Worm (Caenorhabditis elegans): Measurements from ENCODE around the gene ptr-25.
A peak's percentile ranks its signal among the peaks of the same experiment; 100 is the strongest.

Gene ptr-25

ce11 chrIII:10515751-10516150 is 27.8 kb downstream of the ptr-25 start:
- TF ChIP-seq scrt-1 (GFP tag; IDR thresholded peaks at IDR 0.05) (no peak), ets-7 (tag; optimal IDR thresholded peaks at IDR 0.05) (no peak), aly-1 (tag; optimal IDR thresholded peaks at IDR 0.05) (no peak)

ce11 chrIII:10518884-10519283 is 31.0 kb downstream of the ptr-25 start:
- TF ChIP-seq B0310.2 (tag; optimal IDR thresholded peaks at IDR 0.05): no peak
- no peak for TF ChIP-seq ama-1 (optimal IDR thresholded peaks at IDR 0.05)
- TF ChIP-seq hnd-1 (tag; optimal IDR thresholded peaks at IDR 0.05): no peak
- TF ChIP-seq ceh-36 (tag; optimal IDR thresholded peaks at IDR 0.05): no peak

ce11 chrIII:10519615-10520014 is 31.7 kb downstream of the ptr-25 start:
- no peak for TF ChIP-seq ama-1 (optimal IDR thresholded peaks at IDR 0.05)

ce11 chrIII:10520523-10520922 is 32.6 kb downstream of the ptr-25 start, which contains the start of gene unc-49:
TSS of gene unc-49 (plus strand) at chrIII:10520762.
- TF ChIP-seq tra-4 (tag; optimal IDR thresholded peaks at IDR 0.05): no peak
- TF ChIP-seq ets-7 (tag; optimal IDR thresholded peaks at IDR 0.05): no peak
- TF ChIP-seq ceh-13 (GFP tag; optimal IDR thresholded peaks at IDR 0.05): no peak
- no peak for TF ChIP-seq ama-1 (optimal IDR thresholded peaks at IDR 0.05)
- TF ChIP-seq flt-1 (GFP tag; IDR thresholded peaks at IDR 0.05): no peak
- no peak for TF ChIP-seq pes-1 (GFP tag; IDR thresholded peaks at IDR 0.05)
- no peak for TF ChIP-seq hnd-1 (tag; optimal IDR thresholded peaks at IDR 0.05)
- TF ChIP-seq B0310.2 (tag; optimal IDR thresholded peaks at IDR 0.05): no peak
- no peak for TF ChIP-seq sea-1 (GFP tag; conservative IDR thresholded peaks at IDR 0.05)
- no peak for TF ChIP-seq hmg-4 (GFP tag; optimal IDR thresholded peaks at IDR 0.05)

ce11 chrIII:10521219-10521618 is 33.3 kb downstream of the ptr-25 start:
- TF ChIP-seq hmbx-1 (tag; optimal IDR thresholded peaks at IDR 0.05) (no peak), pes-1 (GFP tag; IDR thresholded peaks at IDR 0.05) (no peak), tbx-37 (GFP tag; conservative IDR thresholded peaks at IDR 0.05) (no peak), ceh-36 (tag; optimal IDR thresholded peaks at IDR 0.05) (peak; percentile 82)

- TF ChIP-seq ceh-36 (tag; optimal IDR thresholded peaks at IDR 0.05): no peak
- no peak for TF ChIP-seq hmg-4 (GFP tag; optimal IDR thresholded peaks at IDR 0.05)
- no peak for TF ChIP-seq sea-1 (GFP tag; conservative IDR thresholded peaks at IDR 0.05)
- no peak for TF ChIP-seq scrt-1 (GFP tag; IDR thresholded peaks at IDR 0.05)
- TF ChIP-seq F13C5.2 (tag; optimal IDR thresholded peaks at IDR 0.05): no peak
- TF ChIP-seq tra-4 (tag; optimal IDR thresholded peaks at IDR 0.05): no peak
- no peak for TF ChIP-seq ets-7 (tag; optimal IDR thresholded peaks at IDR 0.05)
- no peak for TF ChIP-seq hnd-1 (tag; optimal IDR thresholded peaks at IDR 0.05)
- no peak for TF ChIP-seq B0310.2 (tag; optimal IDR thresholded peaks at IDR 0.05)
- no peak for TF ChIP-seq tbx-37 (GFP tag; conservative IDR thresholded peaks at IDR 0.05)
- TF ChIP-seq hmbx-1 (tag; optimal IDR thresholded peaks at IDR 0.05): no peak
- no peak for TF ChIP-seq ama-1 (optimal IDR thresholded peaks at IDR 0.05)
- TF ChIP-seq ceh-13 (GFP tag; optimal IDR thresholded peaks at IDR 0.05): no peak
- no peak for TF ChIP-seq flt-1 (GFP tag; IDR thresholded peaks at IDR 0.05)
- no peak for TF ChIP-seq tbx-11 (GFP tag; IDR thresholded peaks at IDR 0.05)
- TF ChIP-seq aly-1 (tag; optimal IDR thresholded peaks at IDR 0.05): no peak
- no peak for TF ChIP-seq pes-1 (GFP tag; IDR thresholded peaks at IDR 0.05)
Measured at ce11 chrIII:10523025-10523424, 35.1 kb downstream of the ptr-25 start.

ce11 chrIII:10524823-10525222 is 36.9 kb downstream of the ptr-25 start:
- no peak for TF ChIP-seq hnd-1 (tag; optimal IDR thresholded peaks at IDR 0.05)
- TF ChIP-seq scrt-1 (GFP tag; IDR thresholded peaks at IDR 0.05): no peak
- no peak for TF ChIP-seq ceh-36 (tag; optimal IDR thresholded peaks at IDR 0.05)
- no peak for TF ChIP-seq hmbx-1 (tag; optimal IDR thresholded peaks at IDR 0.05)
- no peak for TF ChIP-seq tra-4 (tag; optimal IDR thresholded peaks at IDR 0.05)
- no peak for TF ChIP-seq B0310.2 (tag; optimal IDR thresholded peaks at IDR 0.05)
- TF ChIP-seq ceh-13 (GFP tag; optimal IDR thresholded peaks at IDR 0.05): no peak
- no peak for TF ChIP-seq flt-1 (GFP tag; IDR thresholded peaks at IDR 0.05)

- TF ChIP-seq ceh-13 (GFP tag; optimal IDR thresholded peaks at IDR 0.05): no peak
- TF ChIP-seq pes-1 (GFP tag; IDR thresholded peaks at IDR 0.05): no peak
- no peak for TF ChIP-seq B0310.2 (tag; optimal IDR thresholded peaks at IDR 0.05)
- TF ChIP-seq ets-7 (tag; optimal IDR thresholded peaks at IDR 0.05): no peak
- TF ChIP-seq tra-4 (tag; optimal IDR thresholded peaks at IDR 0.05): no peak
- TF ChIP-seq tbx-11 (GFP tag; IDR thresholded peaks at IDR 0.05): no peak
- TF ChIP-seq F13C5.2 (tag; optimal IDR thresholded peaks at IDR 0.05): no peak
- TF ChIP-seq hmg-4 (GFP tag; optimal IDR thresholded peaks at IDR 0.05): no peak
- no peak for TF ChIP-seq ceh-36 (tag; optimal IDR thresholded peaks at IDR 0.05)
- no peak for TF ChIP-seq tbx-37 (GFP tag; conservative IDR thresholded peaks at IDR 0.05)
- no peak for TF ChIP-seq scrt-1 (GFP tag; IDR thresholded peaks at IDR 0.05)
- TF ChIP-seq sea-1 (GFP tag; conservative IDR thresholded peaks at IDR 0.05): no peak
- TF ChIP-seq aly-1 (tag; optimal IDR thresholded peaks at IDR 0.05): no peak
- TF ChIP-seq flt-1 (GFP tag; IDR thresholded peaks at IDR 0.05): no peak
- TF ChIP-seq hmbx-1 (tag; optimal IDR thresholded peaks at IDR 0.05): no peak
- TF ChIP-seq hnd-1 (tag; optimal IDR thresholded peaks at IDR 0.05): no peak
- no peak for TF ChIP-seq ama-1 (optimal IDR thresholded peaks at IDR 0.05)
Measured at ce11 chrIII:10525927-10526326, 38.0 kb downstream of the ptr-25 start.

- no peak for TF ChIP-seq tbx-37 (GFP tag; conservative IDR thresholded peaks at IDR 0.05)
- no peak for TF ChIP-seq hnd-1 (tag; optimal IDR thresholded peaks at IDR 0.05)
- TF ChIP-seq hmg-4 (GFP tag; optimal IDR thresholded peaks at IDR 0.05): no peak
- TF ChIP-seq ets-7 (tag; optimal IDR thresholded peaks at IDR 0.05): no peak
- TF ChIP-seq tbx-11 (GFP tag; IDR thresholded peaks at IDR 0.05): no peak
- no peak for TF ChIP-seq B0310.2 (tag; optimal IDR thresholded peaks at IDR 0.05)
- no peak for TF ChIP-seq hmbx-1 (tag; optimal IDR thresholded peaks at IDR 0.05)
- TF ChIP-seq ceh-36 (tag; optimal IDR thresholded peaks at IDR 0.05): no peak
- TF ChIP-seq sea-1 (GFP tag; conservative IDR thresholded peaks at IDR 0.05): no peak
- TF ChIP-seq tra-4 (tag; optimal IDR thresholded peaks at IDR 0.05): no peak
- no peak for TF ChIP-seq flt-1 (GFP tag; IDR thresholded peaks at IDR 0.05)
- TF ChIP-seq pes-1 (GFP tag; IDR thresholded peaks at IDR 0.05): no peak
- TF ChIP-seq ceh-13 (GFP tag; optimal IDR thresholded peaks at IDR 0.05): no peak
Measured at ce11 chrIII:10527446-10527845, 39.5 kb downstream of the ptr-25 start.

Measured in whole organism, early embryonic.